Worm (Caenorhabditis elegans): ENCODE data around the gene srlf-19.

DNA sequence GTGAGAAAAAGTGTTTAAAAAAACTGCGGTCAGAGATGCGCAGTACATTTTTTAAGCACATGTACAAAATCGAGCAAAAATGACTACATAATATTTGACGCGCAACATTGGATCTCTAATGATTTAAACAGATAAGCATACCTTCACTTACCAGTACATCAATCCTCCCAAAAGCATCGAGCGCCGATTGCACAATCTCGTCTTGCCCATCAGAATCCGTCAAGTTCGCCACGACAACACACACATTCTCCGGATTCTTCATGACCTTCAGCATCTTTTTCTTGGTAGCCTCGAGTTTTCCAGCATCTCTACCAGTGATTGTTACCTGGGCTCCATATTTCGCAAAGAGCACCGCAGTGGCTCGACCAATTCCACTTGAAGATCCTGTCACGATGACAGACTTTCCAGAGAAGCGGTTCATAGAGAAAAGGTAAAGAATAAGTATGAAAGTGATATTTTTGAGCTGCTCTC, 2.5 kb upstream of the srlf-19 start, which contains the start of gene T01G6.10:
- TF ChIP-seq sptf-1 (tag; optimal IDR thresholded peaks at IDR 0.05) (no peak), ama-1 (optimal IDR thresholded peaks at IDR 0.05) (no peak), jun-1 (tag; optimal IDR thresholded peaks at IDR 0.05) (no peak), mep-1 (tag; optimal IDR thresholded peaks at IDR 0.05) (no peak), lsy-2 (tag; optimal IDR thresholded peaks at IDR 0.05) (no peak), zip-4 (GFP tag; optimal IDR thresholded peaks at IDR 0.05) (no peak), nhr-76 (tag; optimal IDR thresholded peaks at IDR 0.05) (no peak), xbp-1 (tag; optimal IDR thresholded peaks at IDR 0.05) (no peak), fkh-10 (GFP tag; optimal IDR thresholded peaks at IDR 0.05) (no peak), nhr-90 (tag; optimal IDR thresholded peaks at IDR 0.05; ENCODE audit: poor library complexity) (no peak), rnt-1 (tag; optimal IDR thresholded peaks at IDR 0.05) (no peak)

Data from whole organism, L1 larva.